Fruit fly (Drosophila melanogaster): ENCODE results near the gene CG15185.

DNA sequence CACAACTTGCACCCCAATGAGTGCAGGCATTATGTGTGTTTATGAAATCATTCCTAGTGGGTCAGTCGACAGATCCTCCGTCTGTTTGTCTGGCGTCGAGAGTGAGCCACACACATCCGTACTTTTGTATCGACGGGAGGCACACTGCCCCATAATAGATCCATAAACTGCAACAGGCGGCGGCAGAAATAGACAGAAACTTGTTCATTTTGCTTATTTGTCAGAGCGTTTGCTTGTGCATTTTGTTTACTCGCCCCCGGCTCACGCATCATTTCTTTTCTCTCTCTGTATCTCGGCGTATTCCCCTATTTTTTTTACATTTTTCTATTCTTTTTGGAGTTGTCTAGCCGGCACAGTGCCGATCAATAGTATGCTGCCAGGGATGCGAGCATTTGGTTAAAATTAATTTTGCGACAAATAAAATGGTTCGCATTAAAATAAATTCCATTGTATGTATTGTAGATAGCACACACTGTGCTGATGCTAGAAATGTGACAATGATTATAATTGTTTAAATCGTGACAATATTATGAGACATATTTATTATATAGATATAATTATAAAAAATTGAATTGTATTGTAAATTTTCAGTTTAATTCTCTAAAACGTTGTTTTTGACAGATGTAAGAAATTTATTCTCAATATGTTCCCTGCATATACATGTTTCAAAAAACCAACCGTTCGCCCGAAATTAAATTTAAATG, 45.4 kb upstream of the CG15185 start:
- TF ChIP-seq Myc (optimal IDR thresholded peaks at IDR 0.05) (no peak), ttk (optimal IDR thresholded peaks at IDR 0.05) (no peak), psq (optimal IDR thresholded peaks at IDR 0.05) (no peak)

Data from Kc167 (cell line).